Worm (Caenorhabditis elegans) whole organism, early embryonic: ENCODE results near the gene lin-8.

Experiments used
- ama-1 ChIP-seq: fragments of 150-350 bp; optimal IDR thresholded peaks from 2 replicates; lab custom pipeline; 2014
- ceh-36 ChIP-seq: sonication (generic microtip); optimal IDR thresholded peaks from 2 replicates; lab custom pipeline; 2016; ENCODE audit warnings: missing genetic modification characterization, inconsistent platforms, missing compliant biosample characterization
- hnd-1 ChIP-seq: sonication (generic microtip); optimal IDR thresholded peaks from 2 replicates; lab custom pipeline; 2016; ENCODE audit warnings: missing genetic modification characterization, missing compliant biosample characterization
- pes-1 ChIP-seq: fragments of 200-800 bp; sonication (Bioruptor generic); IDR thresholded peaks from 2 replicates; pipeline ENCODE4 v1.3.6; 2022; ENCODE audit warnings: missing genetic modification reagents, missing genetic modification characterization, missing compliant biosample characterization
- tra-4 ChIP-seq: sonication (generic microtip); optimal IDR thresholded peaks from 2 replicates; lab custom pipeline; 2017; ENCODE audit warnings: missing genetic modification characterization, missing compliant biosample characterization

DNA sequence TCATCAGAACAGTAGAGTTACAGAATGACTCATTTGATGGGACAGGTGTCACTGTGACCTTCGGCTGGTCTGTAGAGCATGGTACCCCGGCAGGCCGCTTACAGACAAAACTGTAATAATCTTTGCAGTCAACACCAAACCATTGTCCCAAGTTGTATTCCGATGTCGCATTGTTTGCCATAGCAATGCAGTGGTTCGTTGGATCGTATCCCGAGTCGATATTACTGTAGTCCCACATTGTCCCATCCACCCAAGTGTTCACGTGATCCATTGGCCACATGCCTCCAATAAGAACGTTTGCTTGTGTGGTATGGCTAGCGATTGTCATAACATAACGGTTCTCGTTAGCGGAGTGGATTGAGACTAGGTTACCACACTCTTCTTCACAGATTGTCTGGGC, 35.7 kb upstream of the lin-8 start:
- TF ChIP-seq tra-4 (tag; lab: Kevin White, UChicago): no peak
- TF ChIP-seq ceh-36: no peak
- no peak for TF ChIP-seq hnd-1 (tag; lab: Kevin White, UChicago)
- TF ChIP-seq pes-1 (GFP tag; lab: Robert Waterston, UW): no peak
- no peak for TF ChIP-seq ama-1
